Fruit fly (Drosophila melanogaster) Kc167 (cell line): ENCODE measurements around the gene PH4alphaNE2.

Source experiments
- Myc ChIP-seq: fragments of >200 bp; optimal IDR thresholded peaks from 2 replicates; lab custom pipeline; 2017; ENCODE audit warnings: missing external identifiers
- Sin3A ChIP-seq: fragments of >200 bp; optimal IDR thresholded peaks from 2 replicates; lab custom pipeline; 2018; ENCODE audit warnings: missing external identifiers
- h ChIP-seq: fragments of >200 bp; optimal IDR thresholded peaks from 3 replicates; lab custom pipeline; 2018; ENCODE audit warnings: missing external identifiers
- insv ChIP-seq: fragments of >200 bp; optimal IDR thresholded peaks from 3 replicates; lab custom pipeline; 2018; ENCODE audit warnings: missing external identifiers
- psq ChIP-seq: fragments of >200 bp; optimal IDR thresholded peaks from 2 replicates; lab custom pipeline; 2017; ENCODE audit warnings: missing external identifiers
- ttk ChIP-seq: sonication (Bioruptor generic); optimal IDR thresholded peaks from 2 replicates; lab custom pipeline; 2017; ENCODE audit warnings: missing external identifiers

PH4alphaNE2 gene

DNA sequence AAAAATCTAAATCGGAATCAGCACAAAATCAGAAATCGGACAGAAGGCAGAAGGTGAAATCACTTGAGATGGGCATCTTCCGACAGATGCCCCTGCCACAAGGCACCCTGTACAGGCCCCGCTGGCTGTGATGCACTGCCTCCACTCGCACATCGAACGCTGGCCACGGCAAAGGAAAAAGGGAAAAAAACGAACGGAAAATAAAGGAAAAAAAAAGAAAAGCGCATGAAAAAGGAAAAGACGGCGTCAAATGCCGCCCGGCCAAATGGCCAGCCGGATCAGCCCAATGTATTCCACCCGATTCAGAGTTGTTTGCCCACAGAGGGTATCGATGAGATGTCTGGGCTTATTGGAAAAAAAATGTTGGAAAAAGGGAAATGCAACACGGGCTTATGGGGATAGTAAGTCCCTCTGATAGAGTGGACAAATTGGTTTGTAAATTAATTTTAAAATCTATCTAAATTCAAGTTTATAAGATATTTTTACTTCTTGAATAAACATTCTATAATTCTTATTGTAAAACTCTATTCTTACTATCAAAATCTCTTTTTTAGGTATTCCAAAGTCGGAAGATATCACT, 19.2 kb upstream of the PH4alphaNE2 start:
- no peak for TF ChIP-seq Myc (lab: Kevin White, UChicago)
- TF ChIP-seq psq (lab: Kevin White, UChicago), result no peak
- no peak for TF ChIP-seq ttk (lab: Kevin White, UChicago)
- TF ChIP-seq insv (lab: Kevin White, UChicago), result no peak
- no peak for TF ChIP-seq Sin3A (lab: Kevin White, UChicago)

dm6 chr3R:30529570-30529969, 17.6 kb upstream of the PH4alphaNE2 start:
- TF ChIP-seq psq (lab: Kevin White, UChicago), result no peak
- TF ChIP-seq Myc (lab: Kevin White, UChicago), result no peak
- TF ChIP-seq insv (lab: Kevin White, UChicago), result no peak
- no peak for TF ChIP-seq h
- no peak for TF ChIP-seq Sin3A (lab: Kevin White, UChicago)
- no peak for TF ChIP-seq ttk (lab: Kevin White, UChicago)

DNA sequence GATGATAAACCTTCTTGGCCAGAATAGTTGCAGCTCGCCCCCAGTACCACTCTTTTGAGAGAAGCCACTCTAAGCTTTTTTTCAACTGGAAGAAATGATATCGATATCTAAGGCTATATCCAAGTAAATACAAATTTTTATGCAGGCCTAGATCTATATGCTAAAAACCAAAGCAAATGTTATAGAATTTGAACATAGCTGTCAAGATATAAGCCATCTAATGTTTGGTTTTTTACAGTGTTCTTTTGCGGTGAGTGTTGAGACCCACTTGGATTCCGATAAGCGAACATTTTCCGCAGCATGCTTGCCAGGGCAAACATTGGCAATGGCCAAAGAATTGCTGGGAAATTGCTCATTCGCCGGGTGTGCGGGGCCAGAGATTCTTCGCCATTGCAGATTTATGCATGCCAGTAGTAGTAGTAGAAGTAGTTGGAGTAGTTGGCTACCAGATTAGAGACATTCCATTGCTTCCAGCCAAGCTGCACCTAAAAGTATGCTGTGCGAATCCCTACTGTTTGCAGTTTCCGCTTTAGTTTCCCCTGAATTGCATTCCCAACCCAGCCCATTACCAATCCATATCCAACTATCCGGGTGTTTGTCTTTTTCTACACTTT, 16.8 kb upstream of the PH4alphaNE2 start:
- TF ChIP-seq h (no peak), insv (lab: Kevin White, UChicago) (no peak), Myc (lab: Kevin White, UChicago) (no peak), Sin3A (lab: Kevin White, UChicago) (no peak), psq (lab: Kevin White, UChicago) (no peak), ttk (lab: Kevin White, UChicago) (no peak)

DNA sequence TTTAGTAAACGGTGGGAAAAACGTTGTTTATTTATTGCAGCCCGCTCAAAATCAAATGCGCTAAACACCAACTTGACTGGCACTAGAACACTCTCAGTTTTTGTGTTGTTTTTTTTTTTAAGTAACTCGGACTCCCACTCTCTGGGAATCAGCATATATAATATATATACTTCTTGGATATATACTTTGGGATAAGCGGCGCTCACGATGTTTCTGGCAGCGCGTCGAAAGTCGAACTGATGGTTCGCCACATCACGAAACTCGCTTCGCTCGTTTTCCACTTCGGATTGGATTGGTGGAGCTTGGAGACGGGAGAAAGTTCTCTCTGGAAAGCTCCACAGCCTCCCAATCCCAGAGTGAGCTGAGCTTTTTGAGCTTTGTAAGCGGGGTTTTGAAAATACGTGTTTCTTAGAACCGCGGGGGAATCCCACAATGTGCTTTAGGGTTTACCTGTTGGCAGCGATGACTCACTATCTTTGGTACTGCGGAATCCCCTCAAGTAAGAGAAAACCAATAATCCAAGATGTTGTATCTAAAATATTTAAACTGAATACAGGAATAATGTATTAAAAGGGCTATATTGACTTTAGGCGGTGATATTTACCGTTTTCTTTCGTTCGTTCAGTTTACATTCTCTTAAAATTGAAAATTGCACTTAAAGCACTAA, 14.9 kb upstream of the PH4alphaNE2 start, which contains the start of gene jdp:
Gene jdp (minus strand): TSS at position 239 of the 667 bp plus-strand sequence.
- TF ChIP-seq Myc (lab: Kevin White, UChicago) (no peak), h (no peak)

- no peak for TF ChIP-seq ttk (lab: Kevin White, UChicago)
- no peak for TF ChIP-seq insv (lab: Kevin White, UChicago)
- no peak for TF ChIP-seq h
- TF ChIP-seq psq (lab: Kevin White, UChicago), result no peak
- no peak for TF ChIP-seq Myc (lab: Kevin White, UChicago)
- TF ChIP-seq Sin3A (lab: Kevin White, UChicago), result no peak
Observed at dm6 chr3R:30525629-30526028, 13.6 kb upstream of the PH4alphaNE2 start.

- TF ChIP-seq Sin3A (lab: Kevin White, UChicago), result no peak
- no peak for TF ChIP-seq Myc (lab: Kevin White, UChicago)
- no peak for TF ChIP-seq h
- TF ChIP-seq ttk (lab: Kevin White, UChicago), result no peak
- TF ChIP-seq psq (lab: Kevin White, UChicago), result no peak
- no peak for TF ChIP-seq insv (lab: Kevin White, UChicago)
Observed at dm6 chr3R:30518274-30518873, 6.4 kb upstream of the PH4alphaNE2 start.

DNA sequence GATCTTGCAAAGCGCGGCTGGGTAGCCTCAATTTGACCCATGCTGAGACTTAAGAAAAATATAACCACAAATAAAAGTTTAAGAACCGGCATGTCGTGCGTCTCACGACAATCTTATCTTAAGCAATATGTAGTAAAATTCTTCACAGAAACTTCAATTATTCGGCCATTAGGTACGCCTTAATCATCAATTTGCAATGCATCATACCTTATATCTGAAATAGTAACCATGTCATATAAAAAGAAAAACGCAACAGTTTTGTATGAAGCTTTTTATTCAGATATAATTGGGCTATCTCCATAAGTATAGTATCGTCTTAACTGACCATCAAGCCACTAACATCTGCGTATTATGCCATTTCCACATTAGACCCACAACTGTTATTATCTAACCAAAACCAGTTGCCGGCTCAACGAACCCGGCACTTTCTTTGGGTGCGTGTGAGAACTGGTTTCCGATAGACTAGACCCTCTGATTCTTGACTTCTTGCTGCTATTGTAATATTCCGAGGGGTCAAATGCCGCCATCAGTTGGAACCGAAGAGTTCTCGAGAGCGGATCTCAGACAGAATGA, 2.3 kb upstream of the PH4alphaNE2 start, which contains the start of the genes CG31524 and CG9698:
Gene CG31524 (minus strand): TSS at position 101 of the 573 bp plus-strand sequence.
Gene CG9698 (plus strand): TSS at position 523 of the 573 bp plus-strand sequence.
- TF ChIP-seq ttk (lab: Kevin White, UChicago), result no peak
- TF ChIP-seq h, result no peak
- no peak for TF ChIP-seq Sin3A (lab: Kevin White, UChicago)
- no peak for TF ChIP-seq insv (lab: Kevin White, UChicago)
- no peak for TF ChIP-seq Myc (lab: Kevin White, UChicago)
- no peak for TF ChIP-seq psq (lab: Kevin White, UChicago)

DNA sequence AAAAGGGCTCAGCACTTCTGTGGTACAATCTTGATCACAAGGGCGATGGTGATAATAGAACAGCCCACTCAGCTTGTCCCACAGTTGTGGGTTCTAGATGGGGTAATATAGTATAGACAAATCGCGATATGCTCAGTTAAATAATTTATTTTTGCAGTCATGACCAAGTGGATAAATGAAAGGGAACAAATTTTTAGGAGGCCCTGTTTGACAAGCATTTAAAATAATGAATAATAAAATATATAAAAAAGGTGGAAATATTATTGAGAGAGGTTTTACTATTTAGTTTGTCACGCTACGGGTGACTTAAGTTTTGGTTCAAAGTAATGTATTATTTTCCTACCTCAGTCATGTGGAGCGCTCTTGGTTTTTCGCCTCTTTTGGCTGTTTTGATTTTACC, 4.3 kb downstream of the PH4alphaNE2 start, which contains the start of gene CG34041:
Gene CG34041 (plus strand): TSS at position 301 of the 400 bp plus-strand sequence.
- TF ChIP-seq psq (lab: Kevin White, UChicago) (no peak), ttk (lab: Kevin White, UChicago) (no peak), Sin3A (lab: Kevin White, UChicago) (no peak), Myc (lab: Kevin White, UChicago) (no peak), insv (lab: Kevin White, UChicago) (no peak), h (no peak)

DNA sequence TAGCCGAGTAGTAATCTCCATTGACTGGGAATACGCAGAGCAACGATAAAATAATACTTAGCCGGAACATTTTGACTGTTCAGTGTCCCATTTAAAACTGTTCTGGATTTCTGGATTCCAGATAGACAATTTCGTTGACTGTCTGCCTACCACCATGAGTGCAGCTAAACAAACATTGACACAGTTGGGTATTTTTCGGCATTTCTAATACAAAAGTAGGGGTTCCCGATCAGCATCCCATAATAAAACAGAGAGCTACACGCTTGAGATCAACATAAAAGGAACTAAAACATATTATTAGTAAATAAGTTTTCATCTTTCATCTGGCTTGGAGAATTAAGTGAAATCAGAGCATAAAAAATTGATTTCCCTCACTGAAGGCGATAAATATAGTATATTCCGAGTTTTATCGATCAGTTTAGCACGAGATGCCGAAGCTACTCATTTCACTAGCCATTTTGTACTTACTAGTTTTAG, 6.4 kb downstream of the PH4alphaNE2 start, which contains the start of the genes PH4alphaSG1 and CG15539:
Gene PH4alphaSG1 (minus strand): TSS at position 101 of the 477 bp plus-strand sequence.
Gene CG15539 (plus strand): TSS at position 427 of the 477 bp plus-strand sequence.
- TF ChIP-seq ttk (lab: Kevin White, UChicago), result no peak
- TF ChIP-seq Myc (lab: Kevin White, UChicago), result no peak
- no peak for TF ChIP-seq h
- no peak for TF ChIP-seq psq (lab: Kevin White, UChicago)
- no peak for TF ChIP-seq Sin3A (lab: Kevin White, UChicago)
- no peak for TF ChIP-seq insv (lab: Kevin White, UChicago)

dm6 chr3R:30503406-30503805, 8.6 kb downstream of the PH4alphaNE2 start, which contains the start of gene CG31371:
Gene CG31371 (minus strand): TSS chr3R:30503506.
- no peak for TF ChIP-seq Sin3A (lab: Kevin White, UChicago)
- no peak for TF ChIP-seq psq (lab: Kevin White, UChicago)
- TF ChIP-seq h, result no peak
- no peak for TF ChIP-seq Myc (lab: Kevin White, UChicago)
- no peak for TF ChIP-seq insv (lab: Kevin White, UChicago)
- no peak for TF ChIP-seq ttk (lab: Kevin White, UChicago)
